Fruit fly (Drosophila melanogaster) whole organism, wandering third instar larva: ENCODE measurements around the gene Rm62.

Source experiments
- Dif ChIP-seq: fragments of 200-275, 200-300 bp; sonication (Bioruptor generic); optimal IDR thresholded peaks from 2 replicates; lab custom pipeline; 2018; ENCODE audit warnings: missing biosample characterization, missing genetic modification characterization; ENCODE audit not compliant: partially characterized antibody
- Hr78 ChIP-seq: fragments of >200 bp; optimal IDR thresholded peaks from 2 replicates; lab custom pipeline; 2017; ENCODE audit warnings: missing biosample characterization, missing genetic modification characterization
- Jra ChIP-seq: sonication (Bioruptor generic); optimal IDR thresholded peaks from 2 replicates; lab custom pipeline; 2016; ENCODE audit warnings: missing biosample characterization, missing genetic modification characterization
- Myc ChIP-seq: fragments of >200 bp; optimal IDR thresholded peaks from 2 replicates; lab custom pipeline; 2017
- Rel ChIP-seq, 2 experiments: fragments of 200-800 bp; sonication (Bioruptor generic) in 1 of 2; optimal IDR thresholded peaks; 2 replicates in 1 of 2; 3 replicates in 1 of 2; lab custom pipeline; 2016 to 2019; ENCODE audit warnings: mild to moderate bottlenecking in 2 of 2, missing biosample characterization in 2 of 2, missing genetic modification characterization in 2 of 2, moderate library complexity in 1 of 2
- Sp1 ChIP-seq: fragments of 200-800 bp; sonication (Bioruptor generic); optimal IDR thresholded peaks from 3 replicates; lab custom pipeline; 2019; ENCODE audit warnings: missing biosample characterization, mild to moderate bottlenecking, missing genetic modification characterization, moderate library complexity
- Vsx2 ChIP-seq: fragments of 200-300, 225-300 bp; sonication (Bioruptor generic); optimal IDR thresholded peaks from 2 replicates; lab custom pipeline; 2018; ENCODE audit warnings: missing biosample characterization, missing genetic modification characterization; ENCODE audit not compliant: partially characterized antibody
- dmrt93B ChIP-seq: fragments of 200-800 bp; sonication (Bioruptor generic); optimal IDR thresholded peaks from 2 replicates; lab custom pipeline; 2018; ENCODE audit warnings: missing biosample characterization, mild to moderate bottlenecking, missing genetic modification characterization
- foxo ChIP-seq, 2 experiments: fragments of 200-800 bp; sonication (Bioruptor generic); optimal IDR thresholded peaks; 2 replicates in 1 of 2; 3 replicates in 1 of 2; lab custom pipeline; 2016 to 2017; ENCODE audit warnings: missing biosample characterization in 2 of 2, missing genetic modification characterization in 2 of 2
- h ChIP-seq: fragments of 200-800 bp; sonication (Bioruptor generic); optimal IDR thresholded peaks from 3 replicates; lab custom pipeline; 2016; ENCODE audit warnings: missing biosample characterization, mild to moderate bottlenecking, missing genetic modification characterization
- lola ChIP-seq: fragments of >200 bp; optimal IDR thresholded peaks from 2 replicates; lab custom pipeline; 2017; ENCODE audit warnings: missing biosample characterization, missing genetic modification characterization
- sage ChIP-seq: fragments of 200-800 bp; sonication (Bioruptor generic); optimal IDR thresholded peaks from 2 replicates; lab custom pipeline; 2016; ENCODE audit warnings: missing biosample characterization, mild to moderate bottlenecking, missing genetic modification characterization
- sv ChIP-seq: fragments of 200-800 bp; sonication (Bioruptor generic); optimal IDR thresholded peaks from 3 replicates; lab custom pipeline; 2016; ENCODE audit warnings: missing biosample characterization, missing genetic modification characterization
- tai ChIP-seq: sonication (Bioruptor generic); optimal IDR thresholded peaks from 2 replicates; lab custom pipeline; 2016; ENCODE audit warnings: missing biosample characterization, missing genetic modification characterization

- TF ChIP-seq h (no peak), lola (GFP tag; lab: Kevin White, UChicago) (no peak), Jra (GFP tag; lab: Kevin White, UChicago) (no peak), sage (no peak), Dif (no peak), Myc (no peak), Rel (GFP tag; optimal IDR thresholded peaks at IDR 0.05; lab: Kevin White, UChicago) (no peak), Rel (tag; optimal IDR thresholded peaks at IDR 0.05; lab: Kevin White, UChicago) (no peak), tai (GFP tag; lab: Kevin White, UChicago) (no peak), dmrt93B (GFP tag; lab: Kevin White, UChicago) (no peak), Hr78 (GFP tag; lab: Kevin White, UChicago) (no peak), Vsx2 (GFP tag; lab: Kevin White, UChicago) (no peak), Sp1 (GFP tag; lab: Kevin White, UChicago) (no peak), sv (GFP tag; lab: Kevin White, UChicago) (no peak), foxo (GFP tag; optimal IDR thresholded peaks at IDR 0.05; lab: Kevin White, UChicago) (no peak)
Observed at dm6 chr3R:5998831-5999230, 9.5 kb downstream of the Rm62 start.
